Worm (Caenorhabditis elegans) whole organism, early embryonic: ENCODE results near the gene irld-52.
"Not testable (repeated sequence)": the region's sequence is repeated elsewhere in the genome, so short reads cannot be mapped to it uniquely, and the experiment has no call there.

ENCODE experiments used
- B0310.2 ChIP-seq: sonication (generic microtip); optimal IDR thresholded peaks from 2 replicates; lab custom pipeline; 2016; ENCODE audit warnings: mild to moderate bottlenecking, missing genetic modification characterization, missing compliant biosample characterization
- F13C5.2 ChIP-seq: sonication (generic microtip); optimal IDR thresholded peaks from 2 replicates; lab custom pipeline; 2017; ENCODE audit warnings: mild to moderate bottlenecking, missing genetic modification characterization, inconsistent platforms, missing compliant biosample characterization
- aly-1 ChIP-seq: sonication (generic microtip); optimal IDR thresholded peaks from 2 replicates; lab custom pipeline; 2016; ENCODE audit warnings: missing genetic modification characterization, missing compliant biosample characterization
- ama-1 ChIP-seq: fragments of 150-350 bp; optimal IDR thresholded peaks from 2 replicates; lab custom pipeline; 2014
- ceh-13 ChIP-seq: fragments of 200-800 bp; sonication (Bioruptor generic); optimal IDR thresholded peaks from 2 replicates; lab custom pipeline; 2018; ENCODE audit warnings: mild to moderate bottlenecking, missing genetic modification characterization, missing compliant biosample characterization
- ceh-36 ChIP-seq: sonication (generic microtip); optimal IDR thresholded peaks from 2 replicates; lab custom pipeline; 2016; ENCODE audit warnings: missing genetic modification characterization, inconsistent platforms, missing compliant biosample characterization
- ets-7 ChIP-seq: sonication (generic microtip); optimal IDR thresholded peaks from 2 replicates; lab custom pipeline; 2016; ENCODE audit warnings: missing genotype, missing genetic modification characterization, missing compliant biosample characterization
- flt-1 ChIP-seq: fragments of 200-800 bp; sonication (Bioruptor generic); IDR thresholded peaks from 2 replicates; pipeline ENCODE4 v1.3.6; 2022; ENCODE audit warnings: missing genetic modification characterization, missing compliant biosample characterization
- hmbx-1 ChIP-seq: sonication (generic microtip); optimal IDR thresholded peaks from 2 replicates; lab custom pipeline; 2016; ENCODE audit warnings: mild to moderate bottlenecking, missing genetic modification characterization, missing compliant biosample characterization
- hmg-4 ChIP-seq: fragments of 200-800 bp; sonication (Bioruptor generic); optimal IDR thresholded peaks from 2 replicates; lab custom pipeline; 2018; ENCODE audit warnings: mild to moderate bottlenecking, missing genetic modification characterization, missing compliant biosample characterization
- hnd-1 ChIP-seq: sonication (generic microtip); optimal IDR thresholded peaks from 2 replicates; lab custom pipeline; 2016; ENCODE audit warnings: missing genetic modification characterization, missing compliant biosample characterization
- pes-1 ChIP-seq: fragments of 200-800 bp; sonication (Bioruptor generic); IDR thresholded peaks from 2 replicates; pipeline ENCODE4 v1.3.6; 2022; ENCODE audit warnings: missing genetic modification reagents, missing genetic modification characterization, missing compliant biosample characterization
- scrt-1 ChIP-seq: fragments of 200-800 bp; sonication (Bioruptor generic); IDR thresholded peaks from 2 replicates; pipeline ENCODE4 v1.3.6; 2022; ENCODE audit warnings: missing genetic modification characterization, missing compliant biosample characterization
- sea-1 ChIP-seq: fragments of 200-800 bp; sonication (Bioruptor generic); conservative IDR thresholded peaks from 2 replicates; pipeline ENCODE4 v1.3.6; 2022; ENCODE audit warnings: missing genetic modification characterization, missing compliant biosample characterization
- tbx-11 ChIP-seq: fragments of 200-800 bp; sonication (Bioruptor generic); IDR thresholded peaks from 2 replicates; pipeline ENCODE4 v1.3.6; 2022; ENCODE audit warnings: missing genetic modification characterization, missing compliant biosample characterization
- tbx-37 ChIP-seq: fragments of 200-800 bp; sonication (Bioruptor generic); conservative IDR thresholded peaks from 2 replicates; pipeline ENCODE4 v1.3.6; 2022; ENCODE audit warnings: missing genetic modification reagents, missing genetic modification characterization, missing compliant biosample characterization
- tra-4 ChIP-seq: sonication (generic microtip); optimal IDR thresholded peaks from 2 replicates; lab custom pipeline; 2017; ENCODE audit warnings: missing genetic modification characterization, missing compliant biosample characterization

The irld-52 gene

ce11 chrV:15741851-15742250 lies 37.6 kb upstream of the irld-52 start, which contains the start of gene str-18:
str-18 (minus strand) TSS chrV:15741951.
- TF ChIP-seq pes-1 (GFP tag; lab: Robert Waterston, UW) (no peak), tbx-37 (no peak), tra-4 (no peak)

- TF ChIP-seq ceh-13 (GFP tag; lab: Kevin White, UChicago); ets-7 (tag; lab: Kevin White, UChicago); B0310.2 (tag; lab: Kevin White, UChicago): not testable (repeated sequence)
These were observed 35.1 kb upstream of the irld-52 start, which contains the start of gene str-19 for ce11 chrV:15744366-15744765. str-19 (minus strand) TSS chrV:15744466.

DNA sequence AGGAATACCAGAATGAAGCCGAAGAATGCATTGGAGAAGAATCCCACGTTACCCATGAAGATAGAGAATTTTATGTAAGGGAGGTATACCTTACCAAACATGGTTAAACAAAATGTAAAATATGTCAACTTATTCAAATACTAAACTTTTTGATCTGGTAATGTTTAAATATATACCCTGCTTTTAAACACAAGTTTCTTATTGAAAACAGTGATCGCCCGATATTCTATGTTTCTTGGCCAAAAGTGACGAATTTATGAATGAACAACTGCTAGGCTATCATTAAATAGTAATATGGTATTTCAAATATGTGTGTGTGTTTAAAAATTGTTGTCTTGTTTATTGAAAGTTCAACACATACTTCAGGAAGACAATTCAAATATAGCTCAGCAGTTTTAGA lies 31.1 kb upstream of the irld-52 start, which contains the start of gene T23D5.8:
Gene T23D5.8, minus strand, starts transcription at position 101 of the 400 bp plus-strand sequence.
- not testable (repeated sequence) for TF ChIP-seq pes-1 (GFP tag; lab: Robert Waterston, UW); ceh-36 (tag; lab: Kevin White, UChicago); B0310.2 (tag; lab: Kevin White, UChicago)

DNA sequence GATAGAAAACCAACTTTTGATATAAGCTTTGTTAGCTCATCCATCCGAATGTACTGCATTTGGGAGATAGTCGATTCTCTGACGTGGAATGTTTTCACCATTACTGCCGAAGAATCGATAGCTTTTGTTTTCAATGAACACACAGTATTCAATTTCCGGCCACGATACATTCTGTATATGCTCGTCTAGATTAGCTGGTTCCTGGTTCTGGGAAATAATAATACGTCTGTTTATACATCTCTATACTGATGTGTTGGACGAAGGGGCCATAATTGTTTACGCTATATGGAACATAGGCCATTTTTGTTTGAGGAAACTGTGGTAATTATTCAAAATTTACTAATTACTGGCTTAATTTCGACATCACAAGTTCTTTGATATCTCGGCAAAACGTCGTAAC lies 29.3 kb upstream of the irld-52 start, which contains the start of gene str-6:
Gene str-6, minus strand, starts transcription at position 101 of the 400 bp plus-strand sequence.
- TF ChIP-seq tbx-37 (no peak), hmg-4 (GFP tag; lab: Kevin White, UChicago) (no peak), B0310.2 (tag; lab: Kevin White, UChicago) (no peak), F13C5.2 (no peak), hmbx-1 (no peak), ama-1 (lab: Kevin White, UChicago) (no peak), ets-7 (tag; lab: Kevin White, UChicago) (no peak), ceh-36 (tag; lab: Kevin White, UChicago) (no peak), sea-1 (GFP tag; lab: Robert Waterston, UW) (no peak), aly-1 (tag; lab: Kevin White, UChicago) (no peak), ceh-13 (GFP tag; lab: Kevin White, UChicago) (no peak), tra-4 (no peak), hnd-1 (tag; lab: Kevin White, UChicago) (no peak), tbx-11 (GFP tag; lab: Robert Waterston, UW) (no peak), scrt-1 (GFP tag; lab: Robert Waterston, UW) (no peak), pes-1 (GFP tag; lab: Robert Waterston, UW) (no peak), flt-1 (GFP tag; lab: Robert Waterston, UW) (no peak)

DNA sequence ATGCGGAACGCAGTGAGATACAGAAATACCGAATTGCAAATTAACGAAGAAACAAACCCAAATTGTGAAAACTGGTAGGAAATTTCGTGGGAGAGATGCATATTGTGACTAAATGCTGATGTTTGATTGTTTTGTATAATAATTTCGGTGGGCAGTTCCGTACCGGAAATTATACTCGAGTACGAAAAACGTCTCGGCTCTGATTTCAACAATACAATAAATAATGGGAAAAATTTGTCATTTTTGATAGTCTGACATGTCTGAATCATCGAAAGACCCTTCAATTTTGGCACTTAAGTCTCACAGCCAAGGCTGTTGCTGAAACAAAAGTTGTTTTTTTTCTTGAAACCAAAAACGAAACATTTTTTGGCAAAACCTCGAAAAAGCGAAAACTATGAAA lies 27.4 kb upstream of the irld-52 start, which contains the start of gene str-43:
Gene str-43, minus strand, starts transcription at position 101 of the 400 bp plus-strand sequence.
- TF ChIP-seq ceh-13 (GFP tag; lab: Kevin White, UChicago) (no peak), hnd-1 (tag; lab: Kevin White, UChicago) (no peak), tbx-37 (no peak), F13C5.2 (no peak), hmbx-1 (no peak), B0310.2 (tag; lab: Kevin White, UChicago) (no peak), hmg-4 (GFP tag; lab: Kevin White, UChicago) (no peak), ets-7 (tag; lab: Kevin White, UChicago) (no peak), tbx-11 (GFP tag; lab: Robert Waterston, UW) (no peak), tra-4 (no peak), sea-1 (GFP tag; lab: Robert Waterston, UW) (no peak), pes-1 (GFP tag; lab: Robert Waterston, UW) (no peak), aly-1 (tag; lab: Kevin White, UChicago) (no peak), ama-1 (lab: Kevin White, UChicago) (no peak), ceh-36 (tag; lab: Kevin White, UChicago) (no peak), flt-1 (GFP tag; lab: Robert Waterston, UW) (no peak), scrt-1 (GFP tag; lab: Robert Waterston, UW) (no peak)

ce11 chrV:15752941-15753340 lies 26.5 kb upstream of the irld-52 start, which contains the start of gene str-5:
str-5 (plus strand) TSS chrV:15753241.
- not testable (repeated sequence) for TF ChIP-seq hmg-4 (GFP tag; lab: Kevin White, UChicago); sea-1 (GFP tag; lab: Robert Waterston, UW); F13C5.2

- not testable (repeated sequence) for TF ChIP-seq F13C5.2; hmg-4 (GFP tag; lab: Kevin White, UChicago); scrt-1 (GFP tag; lab: Robert Waterston, UW)
These were observed 24.7 kb upstream of the irld-52 start, which contains the start of gene str-8 for ce11 chrV:15754731-15755130. str-8 (plus strand) TSS chrV:15755031.

ce11 chrV:15757645-15758044 lies 21.8 kb upstream of the irld-52 start:
- TF ChIP-seq ets-7 (tag; lab: Kevin White, UChicago) (no peak), ceh-13 (GFP tag; lab: Kevin White, UChicago) (no peak), tbx-11 (GFP tag; lab: Robert Waterston, UW) (no peak), ceh-36 (tag; lab: Kevin White, UChicago) (no peak), flt-1 (GFP tag; lab: Robert Waterston, UW) (no peak), sea-1 (GFP tag; lab: Robert Waterston, UW) (no peak), B0310.2 (tag; lab: Kevin White, UChicago) (no peak), hnd-1 (tag; lab: Kevin White, UChicago) (no peak), hmg-4 (GFP tag; lab: Kevin White, UChicago) (no peak), F13C5.2 (no peak), ama-1 (lab: Kevin White, UChicago) (no peak), hmbx-1 (no peak), aly-1 (tag; lab: Kevin White, UChicago) (no peak), tbx-37 (no peak), pes-1 (GFP tag; lab: Robert Waterston, UW) (no peak), tra-4 (no peak), scrt-1 (GFP tag; lab: Robert Waterston, UW) (no peak)
